Worm (Caenorhabditis elegans) whole organism, early embryonic: ENCODE data around the gene T25E4.1.
"Not testable (repeated sequence)": the region's sequence is repeated elsewhere in the genome, so short reads cannot be mapped to it uniquely, and the experiment has no call there.

Experiments
- B0310.2 ChIP-seq: sonication (generic microtip); optimal IDR thresholded peaks from 2 replicates; lab custom pipeline; 2016; ENCODE audit warnings: mild to moderate bottlenecking, missing genetic modification characterization, missing compliant biosample characterization
- F13C5.2 ChIP-seq: sonication (generic microtip); optimal IDR thresholded peaks from 2 replicates; lab custom pipeline; 2017; ENCODE audit warnings: mild to moderate bottlenecking, missing genetic modification characterization, inconsistent platforms, missing compliant biosample characterization
- aly-1 ChIP-seq: sonication (generic microtip); optimal IDR thresholded peaks from 2 replicates; lab custom pipeline; 2016; ENCODE audit warnings: missing genetic modification characterization, missing compliant biosample characterization
- ama-1 ChIP-seq: fragments of 150-350 bp; optimal IDR thresholded peaks from 2 replicates; lab custom pipeline; 2014
- ceh-13 ChIP-seq: fragments of 200-800 bp; sonication (Bioruptor generic); optimal IDR thresholded peaks from 2 replicates; lab custom pipeline; 2018; ENCODE audit warnings: mild to moderate bottlenecking, missing genetic modification characterization, missing compliant biosample characterization
- ceh-36 ChIP-seq: sonication (generic microtip); optimal IDR thresholded peaks from 2 replicates; lab custom pipeline; 2016; ENCODE audit warnings: missing genetic modification characterization, inconsistent platforms, missing compliant biosample characterization
- ets-7 ChIP-seq: sonication (generic microtip); optimal IDR thresholded peaks from 2 replicates; lab custom pipeline; 2016; ENCODE audit warnings: missing genotype, missing genetic modification characterization, missing compliant biosample characterization
- flt-1 ChIP-seq: fragments of 200-800 bp; sonication (Bioruptor generic); IDR thresholded peaks from 2 replicates; pipeline ENCODE4 v1.3.6; 2022; ENCODE audit warnings: missing genetic modification characterization, missing compliant biosample characterization
- hmbx-1 ChIP-seq: sonication (generic microtip); optimal IDR thresholded peaks from 2 replicates; lab custom pipeline; 2016; ENCODE audit warnings: mild to moderate bottlenecking, missing genetic modification characterization, missing compliant biosample characterization
- hmg-4 ChIP-seq: fragments of 200-800 bp; sonication (Bioruptor generic); optimal IDR thresholded peaks from 2 replicates; lab custom pipeline; 2018; ENCODE audit warnings: mild to moderate bottlenecking, missing genetic modification characterization, missing compliant biosample characterization
- hnd-1 ChIP-seq: sonication (generic microtip); optimal IDR thresholded peaks from 2 replicates; lab custom pipeline; 2016; ENCODE audit warnings: missing genetic modification characterization, missing compliant biosample characterization
- pes-1 ChIP-seq: fragments of 200-800 bp; sonication (Bioruptor generic); IDR thresholded peaks from 2 replicates; pipeline ENCODE4 v1.3.6; 2022; ENCODE audit warnings: missing genetic modification reagents, missing genetic modification characterization, missing compliant biosample characterization
- scrt-1 ChIP-seq: fragments of 200-800 bp; sonication (Bioruptor generic); IDR thresholded peaks from 2 replicates; pipeline ENCODE4 v1.3.6; 2022; ENCODE audit warnings: missing genetic modification characterization, missing compliant biosample characterization
- sea-1 ChIP-seq: fragments of 200-800 bp; sonication (Bioruptor generic); conservative IDR thresholded peaks from 2 replicates; pipeline ENCODE4 v1.3.6; 2022; ENCODE audit warnings: missing genetic modification characterization, missing compliant biosample characterization
- tbx-11 ChIP-seq: fragments of 200-800 bp; sonication (Bioruptor generic); IDR thresholded peaks from 2 replicates; pipeline ENCODE4 v1.3.6; 2022; ENCODE audit warnings: missing genetic modification characterization, missing compliant biosample characterization
- tbx-37 ChIP-seq: fragments of 200-800 bp; sonication (Bioruptor generic); conservative IDR thresholded peaks from 2 replicates; pipeline ENCODE4 v1.3.6; 2022; ENCODE audit warnings: missing genetic modification reagents, missing genetic modification characterization, missing compliant biosample characterization
- tra-4 ChIP-seq: sonication (generic microtip); optimal IDR thresholded peaks from 2 replicates; lab custom pipeline; 2017; ENCODE audit warnings: missing genetic modification characterization, missing compliant biosample characterization

Gene T25E4.1

DNA sequence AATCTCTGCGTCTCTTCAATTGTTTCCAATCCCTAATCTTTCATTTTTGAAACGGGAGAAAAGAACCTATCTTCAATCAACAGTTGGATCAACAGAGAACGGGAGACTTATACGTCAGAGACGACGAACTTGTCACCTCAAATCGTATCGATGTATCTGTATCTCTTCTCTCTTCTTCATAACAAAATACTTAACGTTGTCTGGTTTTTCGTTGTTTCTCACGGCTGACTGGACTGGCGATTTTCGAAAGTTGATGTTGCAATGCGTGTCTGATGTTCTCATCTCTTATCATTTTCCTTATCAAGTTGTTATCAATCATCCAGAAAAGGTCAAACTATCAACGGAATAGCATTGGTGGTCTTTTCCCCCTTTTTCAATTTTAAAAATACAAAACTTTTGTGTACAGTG lies 27.4 kb downstream of the T25E4.1 start:
- TF ChIP-seq pes-1 (GFP tag; lab: Robert Waterston, UW) (no peak), sea-1 (GFP tag; lab: Robert Waterston, UW) (no peak), tbx-37 (GFP tag; lab: Robert Waterston, UW) (no peak), ceh-36 (tag; lab: Kevin White, UChicago) (no peak), ama-1 (lab: Kevin White, UChicago) (no peak), hnd-1 (no peak), aly-1 (tag; lab: Kevin White, UChicago) (no peak), hmbx-1 (tag; lab: Kevin White, UChicago) (no peak), ets-7 (no peak), B0310.2 (tag; lab: Kevin White, UChicago) (no peak), tra-4 (tag; lab: Kevin White, UChicago) (no peak), flt-1 (GFP tag; lab: Robert Waterston, UW) (no peak), ceh-13 (GFP tag; lab: Kevin White, UChicago) (no peak), hmg-4 (GFP tag; lab: Kevin White, UChicago) (no peak), F13C5.2 (tag; lab: Kevin White, UChicago) (no peak), tbx-11 (GFP tag; lab: Robert Waterston, UW) (no peak), scrt-1 (no peak)

DNA sequence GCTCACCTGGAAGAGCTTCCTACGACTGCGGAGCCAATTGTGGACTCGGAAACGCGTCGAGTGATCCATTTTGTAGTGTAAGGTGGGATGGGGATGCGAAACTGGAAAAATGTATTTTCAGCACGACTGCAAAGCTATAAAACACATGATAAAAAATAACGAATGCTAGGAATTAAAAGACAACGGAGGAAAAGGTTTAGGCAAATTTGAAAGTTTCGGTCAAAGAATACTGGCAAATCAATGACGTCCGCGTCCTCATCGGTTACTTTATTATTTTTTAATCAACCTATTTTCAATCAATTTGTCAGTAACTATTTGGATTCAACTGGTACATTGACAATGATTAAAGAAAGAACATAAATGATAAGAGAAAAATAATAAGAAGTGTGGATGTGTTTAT lies 29.6 kb downstream of the T25E4.1 start, which contains the start of gene C17G10.7:
C17G10.7 (minus strand) TSS at position 101 of the 400 bp plus-strand sequence.
- no peak for TF ChIP-seq flt-1 (GFP tag; lab: Robert Waterston, UW)
- no peak for TF ChIP-seq tbx-37 (GFP tag; lab: Robert Waterston, UW)
- no peak for TF ChIP-seq scrt-1
- TF ChIP-seq ets-7, result no peak
- no peak for TF ChIP-seq aly-1 (tag; lab: Kevin White, UChicago)
- no peak for TF ChIP-seq pes-1 (GFP tag; lab: Robert Waterston, UW)
- TF ChIP-seq sea-1 (GFP tag; lab: Robert Waterston, UW), result no peak
- no peak for TF ChIP-seq ama-1 (lab: Kevin White, UChicago)
- TF ChIP-seq hmg-4 (GFP tag; lab: Kevin White, UChicago), result no peak
- no peak for TF ChIP-seq hnd-1
- no peak for TF ChIP-seq ceh-36 (tag; lab: Kevin White, UChicago)
- no peak for TF ChIP-seq tra-4 (tag; lab: Kevin White, UChicago)
- TF ChIP-seq hmbx-1 (tag; lab: Kevin White, UChicago), result no peak

DNA sequence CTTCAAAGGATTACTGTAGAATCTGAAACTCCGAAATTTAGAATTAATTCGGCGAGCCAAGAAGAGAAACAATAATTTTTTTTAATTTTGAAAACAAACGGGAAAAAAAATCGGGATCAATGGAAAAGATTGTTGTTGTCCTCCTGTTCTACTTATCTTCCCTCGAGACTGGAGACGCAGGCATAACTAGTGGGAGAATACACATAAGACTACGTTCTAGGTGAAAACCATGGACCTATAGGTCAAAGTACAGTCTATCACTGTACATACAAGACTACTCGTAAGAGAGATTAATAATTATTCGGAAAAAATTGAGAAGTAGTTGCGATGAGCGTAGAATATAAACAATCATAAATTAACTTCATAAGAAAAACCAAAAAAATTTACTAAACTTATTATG lies 41.2 kb downstream of the T25E4.1 start, which contains the start of gene dhs-6:
dhs-6 (minus strand) TSS at position 22 of the 400 bp plus-strand sequence.
- TF ChIP-seq ceh-36 (tag; lab: Kevin White, UChicago) (no peak), sea-1 (GFP tag; lab: Robert Waterston, UW) (no peak), ets-7 (no peak), flt-1 (GFP tag; lab: Robert Waterston, UW) (no peak), tra-4 (tag; lab: Kevin White, UChicago) (no peak), aly-1 (tag; lab: Kevin White, UChicago) (no peak), pes-1 (GFP tag; lab: Robert Waterston, UW) (no peak), F13C5.2 (tag; lab: Kevin White, UChicago) (no peak), ama-1 (lab: Kevin White, UChicago) (no peak), hmbx-1 (tag; lab: Kevin White, UChicago) (no peak), scrt-1 (no peak), tbx-11 (GFP tag; lab: Robert Waterston, UW) (no peak), tbx-37 (GFP tag; lab: Robert Waterston, UW) (no peak), hnd-1 (no peak), hmg-4 (GFP tag; lab: Kevin White, UChicago) (no peak), ceh-13 (GFP tag; lab: Kevin White, UChicago) (no peak), B0310.2 (tag; lab: Kevin White, UChicago) (no peak)

DNA sequence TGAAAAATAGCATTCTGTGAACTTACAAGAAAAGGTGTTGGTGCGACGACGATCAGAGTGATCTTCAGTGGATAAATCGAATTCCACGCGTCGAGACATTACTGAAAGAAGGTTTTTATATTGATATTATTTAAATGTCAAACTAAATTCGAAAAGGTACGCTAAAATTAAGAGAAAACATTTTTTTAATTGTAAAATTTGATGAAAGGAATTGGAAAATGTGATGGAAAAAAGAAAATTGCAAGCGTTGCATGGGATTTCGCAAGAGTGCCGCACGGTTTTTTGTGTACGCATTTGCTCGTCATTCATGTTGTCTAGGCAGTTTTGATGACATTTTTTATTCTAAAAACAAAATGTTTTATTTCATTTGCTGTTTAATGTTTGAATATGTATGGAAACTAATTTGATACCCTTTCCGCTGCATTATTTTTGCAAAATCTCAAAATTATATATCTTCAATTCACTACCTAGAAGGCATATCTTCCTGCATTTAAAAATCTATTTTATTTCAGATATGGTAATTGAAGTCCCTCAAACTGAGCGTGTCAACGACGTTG lies 44.3 kb downstream of the T25E4.1 start, which contains the start of the genes eif-3.L and npl-4.2:
eif-3.L (minus strand) TSS at position 101 of the 557 bp plus-strand sequence.
npl-4.2 (plus strand) TSS at position 507 of the 557 bp plus-strand sequence.
- TF ChIP-seq ceh-13 (GFP tag; lab: Kevin White, UChicago); ets-7; B0310.2 (tag; lab: Kevin White, UChicago): not testable (repeated sequence)

DNA sequence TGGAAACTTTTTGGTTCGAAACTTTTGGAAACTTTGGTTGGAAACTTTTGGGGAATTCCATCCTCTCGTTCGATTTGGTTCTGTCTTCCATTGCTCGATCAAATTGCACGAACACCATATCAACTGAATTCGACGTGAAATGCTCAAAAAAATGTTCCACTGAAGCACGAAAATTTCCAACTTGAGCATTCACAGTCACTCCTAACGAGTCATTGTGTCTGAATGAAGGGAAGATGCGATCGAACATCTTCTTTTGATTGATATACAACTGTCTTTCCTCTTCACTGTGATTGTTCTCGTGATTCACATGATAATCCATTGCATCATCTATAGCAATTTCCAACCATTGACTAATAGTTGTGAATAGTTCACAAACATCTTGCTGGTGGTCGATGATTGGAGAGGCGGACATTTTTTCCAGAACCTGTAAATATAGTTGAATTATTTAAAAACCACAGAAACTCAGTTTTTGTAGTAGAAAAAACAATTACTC lies 50.2 kb downstream of the T25E4.1 start, which contains the start of gene F59E12.15:
F59E12.15 (minus strand) TSS at position 51 of the 493 bp plus-strand sequence.
- TF ChIP-seq ets-7, result no peak
- TF ChIP-seq hnd-1, result no peak
- TF ChIP-seq ceh-13 (GFP tag; lab: Kevin White, UChicago), result no peak
- no peak for TF ChIP-seq pes-1 (GFP tag; lab: Robert Waterston, UW)
- no peak for TF ChIP-seq F13C5.2 (tag; lab: Kevin White, UChicago)
- no peak for TF ChIP-seq hmbx-1 (tag; lab: Kevin White, UChicago)
